Fruit fly (Drosophila melanogaster): ENCODE measurements around the gene DNAlig3.

- TF ChIP-seq CG34367 (tag; optimal IDR thresholded peaks at IDR 0.05): peak; percentile 40
- TF ChIP-seq rn (GFP tag; IDR thresholded peaks at IDR 0.05): no peak
- no peak for TF ChIP-seq EcR (GFP tag; optimal IDR thresholded peaks at IDR 0.05)
- no peak for TF ChIP-seq CG14655 (GFP tag; optimal IDR thresholded peaks at IDR 0.05)
- TF ChIP-seq CG8301 (tag; optimal IDR thresholded peaks at IDR 0.05): peak; percentile 62
Measured at dm6 chr3R:12406235-12407196, 4.9 kb upstream of the DNAlig3 start, which contains the start of gene CG5167.

Measured in whole organism, pupa.